Fruit fly (Drosophila melanogaster) whole organism, prepupa: ENCODE measurements around the gene CG5104.
"Not testable (repeated sequence)": the region's sequence is repeated elsewhere in the genome, so short reads cannot be mapped to it uniquely, and the experiment has no call there.

Experiments
- CG10631 ChIP-seq: fragments of 200-800 bp; sonication (Bioruptor generic); optimal IDR thresholded peaks from 2 replicates; lab custom pipeline; 2016; ENCODE audit warnings: missing biosample characterization, missing genetic modification characterization
- CG10669 ChIP-seq: fragments of 200-800 bp; sonication (Bioruptor generic); optimal IDR thresholded peaks from 3 replicates; lab custom pipeline; 2018; ENCODE audit warnings: missing biosample characterization, mild to moderate bottlenecking, missing genetic modification characterization, moderate library complexity
- CG11294 ChIP-seq: fragments of 200-800 bp; sonication (Bioruptor generic); IDR thresholded peaks from 2 replicates; pipeline ENCODE4 v1.3.6; 2022; ENCODE audit warnings: missing biosample characterization, missing genetic modification characterization
- CG11902 ChIP-seq: fragments of 200-800 bp; sonication (Bioruptor generic); optimal IDR thresholded peaks from 3 replicates; lab custom pipeline; 2016; ENCODE audit warnings: missing biosample characterization, missing genetic modification characterization
- CG15336 ChIP-seq: fragments of 200-800 bp; sonication (Bioruptor generic); IDR thresholded peaks from 2 replicates; pipeline ENCODE4 v1.3.6; 2022; ENCODE audit warnings: missing biosample characterization, missing genetic modification characterization
- CG1621 ChIP-seq: fragments of 200-800 bp; sonication (Bioruptor generic); optimal IDR thresholded peaks from 3 replicates; lab custom pipeline; 2018; ENCODE audit warnings: missing biosample characterization, mild to moderate bottlenecking, missing genetic modification characterization
- CG3032 ChIP-seq: fragments of 200-800 bp; optimal IDR thresholded peaks from 2 replicates; lab custom pipeline; 2019; ENCODE audit warnings: missing biosample characterization, mild to moderate bottlenecking, missing genetic modification characterization, moderate library complexity
- CG32006 ChIP-seq: fragments of 200-800 bp; sonication (Bioruptor generic); optimal IDR thresholded peaks from 3 replicates; lab custom pipeline; 2017; ENCODE audit warnings: missing biosample characterization, mild to moderate bottlenecking, missing genetic modification characterization
- CG34406 ChIP-seq: fragments of 200-800 bp; sonication (Bioruptor generic); optimal IDR thresholded peaks from 3 replicates; lab custom pipeline; 2016; ENCODE audit warnings: missing biosample characterization, missing genetic modification characterization
- CG3919 ChIP-seq: fragments of 200-800 bp; sonication (Bioruptor generic); optimal IDR thresholded peaks from 3 replicates; lab custom pipeline; 2016; ENCODE audit warnings: missing biosample characterization, missing genetic modification characterization
- CG4318 ChIP-seq: fragments of 200-800 bp; sonication (Bioruptor generic); optimal IDR thresholded peaks from 3 replicates; lab custom pipeline; 2017; ENCODE audit warnings: missing biosample characterization, mild to moderate bottlenecking, missing genetic modification characterization
- CG6163 ChIP-seq: fragments of 200-800 bp; sonication (Bioruptor generic); IDR thresholded peaks from 3 replicates; pipeline ENCODE4 v1.3.6; 2022; ENCODE audit warnings: missing biosample characterization, missing genetic modification characterization
- CG6792 ChIP-seq: fragments of 200-800 bp; sonication (Bioruptor generic); optimal IDR thresholded peaks from 3 replicates; lab custom pipeline; 2016; ENCODE audit warnings: missing biosample characterization, missing genetic modification characterization
- CG6808 ChIP-seq: fragments of 200-800 bp; sonication (Bioruptor generic); optimal IDR thresholded peaks from 3 replicates; lab custom pipeline; 2017; ENCODE audit warnings: missing biosample characterization, missing genetic modification characterization, mild to moderate bottlenecking, moderate library complexity, missing genetic modification reagents
- CG8119 ChIP-seq: fragments of 200-800 bp; sonication (Bioruptor generic); IDR thresholded peaks from 3 replicates; pipeline ENCODE4 v1.3.6; 2022; ENCODE audit warnings: missing biosample characterization, missing genetic modification characterization
- CG8319 ChIP-seq: fragments of 200-800 bp; sonication (Bioruptor generic); optimal IDR thresholded peaks from 3 replicates; lab custom pipeline; 2016; ENCODE audit warnings: missing biosample characterization, missing genetic modification characterization
- CG9139 ChIP-seq: fragments of 200-800 bp; sonication (Bioruptor generic); optimal IDR thresholded peaks from 3 replicates; lab custom pipeline; 2017; ENCODE audit warnings: missing biosample characterization, mild to moderate bottlenecking, missing genetic modification characterization
- Eip75B ChIP-seq: fragments of 200-800 bp; sonication (Bioruptor generic); optimal IDR thresholded peaks from 3 replicates; lab custom pipeline; 2016; ENCODE audit warnings: missing biosample characterization, missing genetic modification characterization
- Eip78C ChIP-seq: fragments of 200-800 bp; sonication (Bioruptor generic); peaks from one replicate; lab custom pipeline; 2016; ENCODE audit warnings: missing biosample characterization, missing genetic modification characterization
- Gug ChIP-seq: fragments of 200-800 bp; sonication (Bioruptor generic); IDR thresholded peaks from 2 replicates; pipeline ENCODE4 v1.3.6; 2022; ENCODE audit warnings: missing biosample characterization, missing genetic modification characterization
- Hr38 ChIP-seq: sonication (Bioruptor generic); optimal IDR thresholded peaks from 2 replicates; lab custom pipeline; 2016; ENCODE audit warnings: missing biosample characterization, missing genetic modification characterization
- Hr39 ChIP-seq: fragments of 200-800 bp; sonication (Bioruptor generic); optimal IDR thresholded peaks from 2 replicates; lab custom pipeline; 2016; ENCODE audit warnings: missing biosample characterization, missing genetic modification characterization
- Hr4 ChIP-seq: fragments of 200-800 bp; sonication (Bioruptor generic); optimal IDR thresholded peaks from 3 replicates; lab custom pipeline; 2016; ENCODE audit warnings: missing biosample characterization, missing genetic modification characterization
- Met ChIP-seq: fragments of 200-800 bp; sonication (Bioruptor generic); optimal IDR thresholded peaks from 3 replicates; lab custom pipeline; 2016; ENCODE audit warnings: missing biosample characterization, missing genetic modification characterization
- Smox ChIP-seq: fragments of 200-800 bp; sonication (Bioruptor generic); optimal IDR thresholded peaks from 3 replicates; lab custom pipeline; 2016; ENCODE audit warnings: missing biosample characterization, missing genetic modification characterization
- Sox102F ChIP-seq: fragments of 200-800 bp; sonication (Bioruptor generic); optimal IDR thresholded peaks from 2 replicates; lab custom pipeline; 2016; ENCODE audit warnings: missing biosample characterization, mild to moderate bottlenecking, missing genetic modification characterization
- Sox14 ChIP-seq: fragments of 200-800 bp; sonication (Bioruptor generic); optimal IDR thresholded peaks from 3 replicates; lab custom pipeline; 2016; ENCODE audit warnings: missing biosample characterization, missing genetic modification characterization
- achi ChIP-seq: fragments of 200-800 bp; sonication (Bioruptor generic); optimal IDR thresholded peaks from 3 replicates; lab custom pipeline; 2016; ENCODE audit warnings: missing biosample characterization, missing genetic modification characterization
- dsx ChIP-seq: fragments of 200-800 bp; optimal IDR thresholded peaks from 3 replicates; lab custom pipeline; 2019; ENCODE audit warnings: missing biosample characterization, mild to moderate bottlenecking, missing genetic modification characterization, moderate library complexity; ENCODE audit not compliant: poor library complexity, severe bottlenecking
- eg ChIP-seq: fragments of 200-800 bp; sonication (Bioruptor generic); IDR thresholded peaks from 3 replicates; pipeline ENCODE4 v1.3.6; 2022; ENCODE audit warnings: missing biosample characterization, missing genetic modification characterization
- fd59A ChIP-seq: fragments of 200-800 bp; sonication (Bioruptor generic); optimal IDR thresholded peaks from 2 replicates; lab custom pipeline; 2017; ENCODE audit warnings: missing biosample characterization, mild to moderate bottlenecking, missing genetic modification characterization, missing genetic modification reagents
- lz ChIP-seq: fragments of 200-800 bp; sonication (Bioruptor generic); optimal IDR thresholded peaks from 3 replicates; lab custom pipeline; 2016; ENCODE audit warnings: missing biosample characterization, missing genetic modification characterization
- net ChIP-seq: fragments of 200-800 bp; sonication (Bioruptor generic); optimal IDR thresholded peaks from 3 replicates; lab custom pipeline; 2016; ENCODE audit warnings: missing biosample characterization, missing genetic modification characterization
- salr ChIP-seq, 2 experiments: fragments of 200-800 bp; sonication (Bioruptor generic); optimal IDR thresholded peaks; 3 replicates each; lab custom pipeline; 2016 to 2018; ENCODE audit warnings: missing biosample characterization in 2 of 2, missing genetic modification characterization in 2 of 2, mild to moderate bottlenecking in 1 of 2
- spab ChIP-seq: fragments of 200-800 bp; sonication (Bioruptor generic); optimal IDR thresholded peaks from 2 replicates; lab custom pipeline; 2017; ENCODE audit warnings: missing biosample characterization, mild to moderate bottlenecking, missing genetic modification characterization, missing genetic modification reagents
- ss ChIP-seq, 2 experiments: fragments of 200-800 bp; sonication (Bioruptor generic); optimal IDR thresholded peaks; 2 replicates in 1 of 2; 3 replicates in 1 of 2; lab custom pipeline; 2017 to 2018; ENCODE audit warnings: mild to moderate bottlenecking in 2 of 2, missing biosample characterization in 2 of 2, missing genetic modification characterization in 2 of 2, moderate library complexity in 1 of 2
- topi ChIP-seq: fragments of 200-800 bp; sonication (Bioruptor generic); optimal IDR thresholded peaks from 3 replicates; lab custom pipeline; 2016; ENCODE audit warnings: missing biosample characterization, missing genetic modification characterization
- vri ChIP-seq: fragments of 200-800 bp; sonication (Bioruptor generic); optimal IDR thresholded peaks from 3 replicates; lab custom pipeline; 2016; ENCODE audit warnings: missing biosample characterization, mild to moderate bottlenecking, missing genetic modification characterization

The CG5104 gene

DNA sequence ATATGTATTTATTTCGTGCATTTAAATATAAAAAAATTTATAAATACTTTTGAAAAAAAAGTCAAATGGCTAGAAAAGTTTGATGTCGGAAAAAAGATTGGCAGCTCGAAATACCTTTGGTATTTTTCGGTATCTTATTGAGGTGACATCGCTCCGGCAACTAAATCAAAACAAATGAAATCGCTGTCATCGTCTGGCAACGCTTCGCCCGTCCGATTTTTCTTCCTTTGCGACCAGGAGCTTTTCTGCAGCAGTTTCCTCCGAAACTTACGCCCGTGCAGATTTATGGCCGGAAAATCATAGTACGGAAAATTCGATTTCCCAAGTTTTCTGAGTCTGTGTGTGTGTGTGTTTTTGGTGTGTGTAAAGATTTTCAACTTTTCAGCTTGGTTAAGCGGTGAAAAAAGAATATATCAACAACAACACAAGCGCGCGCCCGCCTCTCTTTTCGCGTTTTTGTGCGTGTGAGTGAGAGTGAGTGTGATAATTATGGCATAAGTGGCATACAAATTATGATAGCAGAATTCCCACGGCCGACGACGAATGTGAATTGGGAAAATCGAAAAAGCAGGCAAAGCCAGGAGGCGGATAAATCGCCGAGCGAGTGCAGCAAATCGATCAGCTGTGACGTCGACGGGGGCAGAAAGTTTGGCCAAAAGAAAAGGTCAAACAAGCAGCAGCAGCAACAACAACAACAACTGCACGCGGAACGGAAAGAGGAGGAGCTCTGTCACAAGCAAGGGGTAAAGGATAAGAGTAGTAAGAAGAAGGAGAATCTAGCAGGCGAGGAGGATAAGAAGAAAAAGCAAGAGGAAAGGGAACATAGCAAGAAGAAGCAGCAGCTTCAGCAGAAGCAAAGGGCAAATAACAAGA, 23.4 kb upstream of the CG5104 start, which contains the start of gene CG32425 (continued):
- TF ChIP-seq Eip75B (GFP tag; lab: Kevin White, UChicago) (peak; percentile 33), dsx (no peak), CG10631 (GFP tag; lab: Kevin White, UChicago) (no peak), CG4318 (GFP tag; lab: Kevin White, UChicago) (no peak), CG6792 (no peak), CG10669 (GFP tag; lab: Kevin White, UChicago) (no peak), Smox (GFP tag; lab: Kevin White, UChicago) (no peak), CG3919 (GFP tag; lab: Kevin White, UChicago) (no peak), CG32006 (no peak), CG34406 (GFP tag; lab: Kevin White, UChicago) (no peak), CG11902 (GFP tag; lab: Kevin White, UChicago) (no peak), fd59A (no peak), net (GFP tag; lab: Kevin White, UChicago) (no peak), CG9139 (no peak), Hr4 (GFP tag; lab: Kevin White, UChicago) (peak; percentile 12), eg (no peak), Sox14 (GFP tag; lab: Kevin White, UChicago) (peak; percentile 8), Sox102F (GFP tag; lab: Kevin White, UChicago) (no peak), ss (GFP tag; optimal IDR thresholded peaks at IDR 0.05; lab: Kevin White, UChicago) (no peak), CG6808 (peak; percentile 30), Gug (no peak), CG1621 (tag; lab: Kevin White, UChicago) (peak; percentile 94), CG6163 (no peak)
- TF ChIP-seq, all 60 proteins: peak for 9

DNA sequence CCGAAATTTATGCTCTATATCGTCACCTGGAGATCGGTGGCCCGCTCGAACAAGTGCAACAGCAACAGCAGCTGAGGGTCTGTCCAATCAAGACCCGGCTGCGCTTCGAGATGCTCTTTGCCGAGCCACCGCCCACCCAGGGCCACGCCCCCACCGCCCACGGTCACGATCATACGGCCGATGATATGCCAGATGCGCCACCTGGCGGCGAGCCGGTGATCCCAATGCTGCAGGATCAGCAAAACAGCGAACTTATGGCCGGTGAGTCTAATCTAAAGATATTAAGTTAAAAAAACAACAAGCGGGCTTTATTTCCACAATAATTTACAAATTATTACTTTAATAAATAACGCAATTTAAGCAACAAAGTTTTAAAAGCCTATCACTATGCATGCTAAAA, 22.6 kb upstream of the CG5104 start:
- TF ChIP-seq dsx (no peak), Eip75B (GFP tag; lab: Kevin White, UChicago) (no peak), CG11294 (no peak), topi (GFP tag; lab: Kevin White, UChicago) (no peak), CG1621 (tag; lab: Kevin White, UChicago) (no peak), Met (GFP tag; lab: Kevin White, UChicago) (no peak), vri (GFP tag; lab: Kevin White, UChicago) (no peak), CG3032 (no peak), Hr38 (GFP tag; lab: Kevin White, UChicago) (no peak), achi (no peak), lz (no peak), net (GFP tag; lab: Kevin White, UChicago) (no peak), Hr39 (GFP tag; lab: Kevin White, UChicago) (no peak), CG15336 (GFP tag; lab: Robert Waterston, UW) (no peak), CG6792 (no peak), CG8319 (GFP tag; lab: Kevin White, UChicago) (no peak), salr (GFP tag; optimal IDR thresholded peaks at IDR 0.05; lab: Kevin White, UChicago) (no peak), Sox102F (GFP tag; lab: Kevin White, UChicago) (no peak), spab (no peak), Eip78C (no peak)
- TF ChIP-seq, all 60 proteins: peak for 0

DNA sequence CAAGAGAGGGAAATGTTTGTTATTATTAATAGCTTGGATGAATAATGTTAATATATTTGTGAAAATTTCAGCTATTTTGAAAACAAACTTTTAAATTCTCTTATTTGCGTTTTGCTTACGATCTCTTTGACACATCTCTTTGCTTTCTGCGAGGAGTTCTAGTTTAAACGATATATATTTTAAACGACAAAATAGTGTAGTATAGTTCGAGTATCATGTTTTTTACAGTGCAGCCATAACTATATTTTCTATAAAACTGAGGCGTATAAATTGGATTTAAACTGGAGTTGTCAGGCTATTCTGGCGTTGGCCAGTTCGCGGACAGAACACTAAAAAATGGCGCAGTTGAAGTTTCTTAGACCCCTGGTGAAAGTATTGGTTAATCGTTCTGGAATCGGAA, 21.3 kb upstream of the CG5104 start, which contains the start of gene CG18281:
Gene CG18281, plus strand, starts transcription at position 301 of the 400 bp plus-strand sequence.
- TF ChIP-seq CG15336 (GFP tag; lab: Robert Waterston, UW); salr (GFP tag; optimal IDR thresholded peaks at IDR 0.05; lab: Kevin White, UChicago); CG8119 (GFP tag; lab: Robert Waterston, UW): not testable (repeated sequence)
- TF ChIP-seq, all 60 proteins: peak for 0; not testable (repeated sequence) for 60
